Fruit fly (Drosophila melanogaster): ENCODE data around the gene qua.

qua gene

dm6 chr2L:17484174-17484573 lies 12.8 kb downstream of the qua start, which contains the start of the genes GCS2beta and CG5131:
Gene GCS2beta (minus strand): TSS chr2L:17484307.
Gene CG5131 (plus strand): TSS chr2L:17484501.
- TF ChIP-seq CG14711 (tag; optimal IDR thresholded peaks at IDR 0.05) (peak; percentile 83), CG12768 (GFP tag; optimal IDR thresholded peaks at IDR 0.05) (peak; percentile 89), Crg-1 (GFP tag; optimal IDR thresholded peaks at IDR 0.05) (peak; percentile 94), kay (GFP tag; ENCODE audit: borderline replicate concordance) (peak; percentile 58), toe (GFP tag; optimal IDR thresholded peaks at IDR 0.05) (peak; percentile 95), CG1620 (GFP tag; optimal IDR thresholded peaks at IDR 0.05) (peak; percentile 92), CG33017 (tag; optimal IDR thresholded peaks at IDR 0.05) (peak; percentile 84), Clk (GFP tag; optimal IDR thresholded peaks at IDR 0.05) (peak; percentile 79), cnc (optimal IDR thresholded peaks at IDR 0.05) (no peak), Mnt (GFP tag; optimal IDR thresholded peaks at IDR 0.05) (peak; percentile 80), ovo (GFP tag; optimal IDR thresholded peaks at IDR 0.05) (peak; percentile 65), cic (GFP tag; optimal IDR thresholded peaks at IDR 0.05) (peak; percentile 15), CG5204 (GFP tag; optimal IDR thresholded peaks at IDR 0.05) (peak; percentile 85), CG7101 (tag; optimal IDR thresholded peaks at IDR 0.05) (peak; percentile 85), bab1 (GFP tag; optimal IDR thresholded peaks at IDR 0.05) (peak; percentile 90), CG7045 (GFP tag; optimal IDR thresholded peaks at IDR 0.05) (peak; percentile 89), CG11617 (GFP tag; optimal IDR thresholded peaks at IDR 0.05) (peak; percentile 87), pad (GFP tag; optimal IDR thresholded peaks at IDR 0.05) (peak; percentile 71), Hr96 (GFP tag; optimal IDR thresholded peaks at IDR 0.05) (peak; percentile 92), tj (GFP tag; optimal IDR thresholded peaks at IDR 0.05) (peak; percentile 94)

dm6 chr2L:17480943-17481580 lies 15.9 kb downstream of the qua start, which contains the start of the genes fws and Lamtor3:
Gene fws (minus strand): TSS chr2L:17481029.
Gene Lamtor3 (plus strand): TSS chr2L:17481231.
- TF ChIP-seq CG5204 (GFP tag; optimal IDR thresholded peaks at IDR 0.05), result no peak
- TF ChIP-seq pad (GFP tag; optimal IDR thresholded peaks at IDR 0.05), result peak; percentile 90
- TF ChIP-seq ovo (GFP tag; optimal IDR thresholded peaks at IDR 0.05), result peak; percentile 64
- no peak for TF ChIP-seq Hr96 (GFP tag; optimal IDR thresholded peaks at IDR 0.05)
- TF ChIP-seq CG11617 (GFP tag; optimal IDR thresholded peaks at IDR 0.05), result peak; percentile 96
- TF ChIP-seq CG1620 (GFP tag; optimal IDR thresholded peaks at IDR 0.05), result peak; percentile 81
- TF ChIP-seq bab1 (GFP tag; optimal IDR thresholded peaks at IDR 0.05), result peak; percentile 97
- TF ChIP-seq cnc (optimal IDR thresholded peaks at IDR 0.05), result no peak
- TF ChIP-seq kay (GFP tag; ENCODE audit: borderline replicate concordance), result peak; percentile 84
- TF ChIP-seq CG14711 (tag; optimal IDR thresholded peaks at IDR 0.05), result peak; percentile 98
- TF ChIP-seq toe (GFP tag; optimal IDR thresholded peaks at IDR 0.05), result peak; percentile 75
- TF ChIP-seq Crg-1 (GFP tag; optimal IDR thresholded peaks at IDR 0.05), result peak; percentile 94
- TF ChIP-seq cic (GFP tag; optimal IDR thresholded peaks at IDR 0.05), result peak; percentile 42
- peak; percentile 97 for TF ChIP-seq CG7045 (GFP tag; optimal IDR thresholded peaks at IDR 0.05)
- TF ChIP-seq Clk (GFP tag; optimal IDR thresholded peaks at IDR 0.05), result peak; percentile 94
- peak; percentile 84 for TF ChIP-seq tj (GFP tag; optimal IDR thresholded peaks at IDR 0.05)
- peak; percentile 86 for TF ChIP-seq Mnt (GFP tag; optimal IDR thresholded peaks at IDR 0.05)
- TF ChIP-seq CG12768 (GFP tag; optimal IDR thresholded peaks at IDR 0.05), result peak; percentile 97
- TF ChIP-seq CG33017 (tag; optimal IDR thresholded peaks at IDR 0.05), result peak; percentile 98
- TF ChIP-seq CG7101 (tag; optimal IDR thresholded peaks at IDR 0.05), result peak; percentile 99

dm6 chr2L:17477710-17478109 lies 19.3 kb downstream of the qua start, which contains the start of gene cass:
Gene cass (minus strand): TSS chr2L:17477888.
- TF ChIP-seq CG11617 (GFP tag; optimal IDR thresholded peaks at IDR 0.05) (peak; percentile 8), Mnt (GFP tag; optimal IDR thresholded peaks at IDR 0.05) (peak; percentile 33), toe (GFP tag; optimal IDR thresholded peaks at IDR 0.05) (no peak), kay (GFP tag; ENCODE audit: borderline replicate concordance) (no peak), cic (GFP tag; optimal IDR thresholded peaks at IDR 0.05) (peak; percentile 18), tj (GFP tag; optimal IDR thresholded peaks at IDR 0.05) (no peak), ovo (GFP tag; optimal IDR thresholded peaks at IDR 0.05) (peak; percentile 98), CG5204 (GFP tag; optimal IDR thresholded peaks at IDR 0.05) (no peak), CG12768 (GFP tag; optimal IDR thresholded peaks at IDR 0.05) (no peak), pad (GFP tag; optimal IDR thresholded peaks at IDR 0.05) (peak; percentile 19), bab1 (GFP tag; optimal IDR thresholded peaks at IDR 0.05) (peak; percentile 73)

- TF ChIP-seq CG7101 (tag; optimal IDR thresholded peaks at IDR 0.05) (no peak), CG1620 (GFP tag; optimal IDR thresholded peaks at IDR 0.05) (no peak), Clk (GFP tag; optimal IDR thresholded peaks at IDR 0.05) (no peak), CG33017 (tag; optimal IDR thresholded peaks at IDR 0.05) (no peak), cnc (optimal IDR thresholded peaks at IDR 0.05) (no peak), pad (GFP tag; optimal IDR thresholded peaks at IDR 0.05) (peak; percentile 37), cic (GFP tag; optimal IDR thresholded peaks at IDR 0.05) (no peak), tj (GFP tag; optimal IDR thresholded peaks at IDR 0.05) (peak; percentile 4), Crg-1 (GFP tag; optimal IDR thresholded peaks at IDR 0.05) (no peak), CG7045 (GFP tag; optimal IDR thresholded peaks at IDR 0.05) (peak; percentile 4), kay (GFP tag; ENCODE audit: borderline replicate concordance) (no peak), CG5204 (GFP tag; optimal IDR thresholded peaks at IDR 0.05) (no peak), toe (GFP tag; optimal IDR thresholded peaks at IDR 0.05) (no peak), Mnt (GFP tag; optimal IDR thresholded peaks at IDR 0.05) (no peak), CG11617 (GFP tag; optimal IDR thresholded peaks at IDR 0.05) (peak; percentile 36), CG14711 (tag; optimal IDR thresholded peaks at IDR 0.05) (peak; percentile 6), Hr96 (GFP tag; optimal IDR thresholded peaks at IDR 0.05) (no peak), ovo (GFP tag; optimal IDR thresholded peaks at IDR 0.05) (peak; percentile 40), bab1 (GFP tag; optimal IDR thresholded peaks at IDR 0.05) (peak; percentile 38), CG12768 (GFP tag; optimal IDR thresholded peaks at IDR 0.05) (peak; percentile 54)
These were observed 24.2 kb downstream of the qua start, which contains the start of gene BicD for dm6 chr2L:17472582-17473524. Gene BicD (minus strand): TSS chr2L:17473215.
